Fruit fly (Drosophila melanogaster) whole organism, embryonic: Measurements from ENCODE around the gene CG7860.

Experiments used
- Antp ChIP-seq: fragments of 200-800 bp; sonication (Bioruptor generic); optimal IDR thresholded peaks from 3 replicates; lab custom pipeline; 2016; ENCODE audit warnings: missing biosample characterization, missing genetic modification characterization
- Bgb ChIP-seq: fragments of 200-800 bp; sonication (Bioruptor generic); IDR thresholded peaks from 2 replicates; pipeline ENCODE4 v1.3.6; 2022; ENCODE audit warnings: missing biosample characterization, missing genetic modification characterization; ENCODE audit not compliant: partially characterized antibody
- BtbVII ChIP-seq: fragments of 200-800 bp; sonication (Bioruptor generic); optimal IDR thresholded peaks from 3 replicates; lab custom pipeline; 2017; ENCODE audit warnings: missing biosample characterization, mild to moderate bottlenecking, missing genetic modification characterization
- CG10209 ChIP-seq: fragments of 200-800 bp; sonication (Bioruptor generic); optimal IDR thresholded peaks from 3 replicates; lab custom pipeline; 2017; ENCODE audit warnings: missing biosample characterization, mild to moderate bottlenecking, missing genetic modification characterization, missing genetic modification reagents
- CG11085 ChIP-seq: fragments of 200-800 bp; sonication (Bioruptor generic); IDR thresholded peaks from 2 replicates; pipeline ENCODE4 v1.3.6; 2022; ENCODE audit warnings: missing biosample characterization, missing genetic modification characterization
- CG11504 ChIP-seq: fragments of 200-800 bp; sonication (Bioruptor generic); optimal IDR thresholded peaks from 3 replicates; lab custom pipeline; 2019; ENCODE audit warnings: missing biosample characterization, mild to moderate bottlenecking, missing genetic modification characterization, moderate library complexity
- CG11560 ChIP-seq: fragments of 200-800 bp; sonication (Bioruptor generic); IDR thresholded peaks from 3 replicates; pipeline ENCODE4 v1.3.6; 2022; ENCODE audit warnings: missing biosample characterization, missing genetic modification characterization
- CG13287 ChIP-seq: fragments of 200-800 bp; sonication (Bioruptor generic); IDR thresholded peaks from 2 replicates; pipeline ENCODE4 v1.3.6; 2022; ENCODE audit warnings: missing biosample characterization, missing genetic modification characterization; ENCODE audit not compliant: partially characterized antibody
- CG14014 ChIP-seq: fragments of 200-800 bp; sonication (Bioruptor generic); IDR thresholded peaks from 2 replicates; pipeline ENCODE4 v1.3.6; 2022; ENCODE audit warnings: missing biosample characterization, missing genetic modification characterization
- CG14667 ChIP-seq: fragments of 200-800 bp; sonication (Bioruptor generic); IDR thresholded peaks from 2 replicates; pipeline ENCODE4 v1.3.6; 2022; ENCODE audit warnings: missing biosample characterization, missing genetic modification characterization
- CG14965 ChIP-seq: fragments of 200-800 bp; sonication (Bioruptor generic); optimal IDR thresholded peaks from 2 replicates; lab custom pipeline; 2016; ENCODE audit warnings: missing biosample characterization, missing genetic modification characterization, borderline replicate concordance
- CG15696 ChIP-seq: fragments of 200-800 bp; sonication (Bioruptor generic); optimal IDR thresholded peaks from 2 replicates; lab custom pipeline; 2019; ENCODE audit warnings: missing biosample characterization, mild to moderate bottlenecking, missing genetic modification characterization, moderate library complexity
- CG1603 ChIP-seq: fragments of 200-800 bp; sonication (Bioruptor generic); optimal IDR thresholded peaks from 2 replicates; lab custom pipeline; 2019; ENCODE audit warnings: missing biosample characterization, mild to moderate bottlenecking, missing genetic modification characterization, moderate library complexity
- CG17328 ChIP-seq: fragments of 200-800 bp; sonication (Bioruptor generic); IDR thresholded peaks from 2 replicates; pipeline ENCODE4 v1.3.6; 2022; ENCODE audit warnings: missing biosample characterization, missing genetic modification characterization
- CG17568 ChIP-seq: fragments of 200-800 bp; sonication (Bioruptor generic); optimal IDR thresholded peaks from 2 replicates; lab custom pipeline; 2018; ENCODE audit warnings: missing biosample characterization, mild to moderate bottlenecking, missing genetic modification characterization, moderate library complexity
- CG17829 ChIP-seq: fragments of 200-800 bp; optimal IDR thresholded peaks from 2 replicates; lab custom pipeline; 2019; ENCODE audit warnings: missing biosample characterization, mild to moderate bottlenecking, missing genetic modification characterization, moderate library complexity
- CG2199 ChIP-seq: fragments of 200-800 bp; sonication (Bioruptor generic); IDR thresholded peaks from 3 replicates; pipeline ENCODE4 v1.3.6; 2022; ENCODE audit warnings: missing biosample characterization, missing genetic modification characterization
- CG2875 ChIP-seq: fragments of 200-800 bp; sonication (Bioruptor generic); optimal IDR thresholded peaks from 2 replicates; lab custom pipeline; 2017; ENCODE audit warnings: missing biosample characterization, mild to moderate bottlenecking, missing genetic modification characterization, missing genetic modification reagents
- CG3838 ChIP-seq: fragments of 200-800 bp; sonication (Bioruptor generic); optimal IDR thresholded peaks from 3 replicates; lab custom pipeline; 2016; ENCODE audit warnings: missing biosample characterization, missing genetic modification characterization
- CG7839 ChIP-seq: fragments of 200-800 bp; sonication (Bioruptor generic); optimal IDR thresholded peaks from 3 replicates; lab custom pipeline; 2018; ENCODE audit warnings: missing biosample characterization, mild to moderate bottlenecking, missing genetic modification characterization, moderate library complexity
- CG8290 ChIP-seq, 3 experiments: fragments of 200-800 bp; sonication (Bioruptor generic); optimal IDR thresholded peaks; 2 replicates each; lab custom pipeline; 2016 to 2019; ENCODE audit warnings: missing biosample characterization in 3 of 3, missing genetic modification characterization in 3 of 3, mild to moderate bottlenecking in 2 of 3, moderate library complexity in 1 of 3
- CTCF ChIP-seq: fragments of 200-800 bp; sonication (Bioruptor generic); optimal IDR thresholded peaks from 2 replicates; lab custom pipeline; 2017; ENCODE audit warnings: missing biosample characterization, mild to moderate bottlenecking, missing genetic modification characterization, moderate library complexity
- D19B ChIP-seq: fragments of 200-800 bp; sonication (Bioruptor generic); optimal IDR thresholded peaks from 2 replicates; lab custom pipeline; 2017; ENCODE audit warnings: missing biosample characterization, mild to moderate bottlenecking, missing genetic modification characterization
- Ets65A ChIP-seq: fragments of 200-800 bp; sonication (Bioruptor generic); peaks from one replicate; lab custom pipeline; 2016; ENCODE audit warnings: missing biosample characterization, missing genetic modification characterization
- HLH4C ChIP-seq: fragments of 200-800 bp; sonication (Bioruptor generic); IDR thresholded peaks from 3 replicates; pipeline ENCODE4 v1.3.6; 2022; ENCODE audit warnings: missing biosample characterization, missing genetic modification characterization; ENCODE audit not compliant: partially characterized antibody
- HmgZ ChIP-seq: fragments of 200-800 bp; sonication (Bioruptor generic); optimal IDR thresholded peaks from 2 replicates; lab custom pipeline; 2018; ENCODE audit warnings: missing biosample characterization, mild to moderate bottlenecking, missing genetic modification characterization
- Hmx ChIP-seq: fragments of 200-800 bp; sonication (Bioruptor generic); optimal IDR thresholded peaks from 2 replicates; lab custom pipeline; 2016; ENCODE audit warnings: missing biosample characterization, missing genetic modification characterization
- Mrtf ChIP-seq: fragments of 200-800 bp; sonication (Bioruptor generic); IDR thresholded peaks from 3 replicates; pipeline ENCODE4 v1.3.6; 2022; ENCODE audit warnings: missing biosample characterization, missing genetic modification characterization
- NC2β ChIP-seq: fragments of 200-800 bp; sonication (Bioruptor generic); optimal IDR thresholded peaks from 2 replicates; lab custom pipeline; 2016; ENCODE audit warnings: missing biosample characterization, missing genetic modification characterization
- Neu2 ChIP-seq: fragments of 200-800 bp; sonication (Bioruptor generic); optimal IDR thresholded peaks from 3 replicates; lab custom pipeline; 2016; ENCODE audit warnings: missing biosample characterization, missing genetic modification characterization, borderline replicate concordance
- Six4 ChIP-seq: fragments of 200-800 bp; sonication (Bioruptor generic); optimal IDR thresholded peaks from 2 replicates; lab custom pipeline; 2016; ENCODE audit warnings: missing biosample characterization, missing genetic modification characterization
- Xbp1 ChIP-seq: fragments of 200-800 bp; sonication (Bioruptor generic); optimal IDR thresholded peaks from 3 replicates; lab custom pipeline; 2016; ENCODE audit warnings: missing biosample characterization, mild to moderate bottlenecking, missing genetic modification characterization
- bab2 ChIP-seq: fragments of 200-800 bp; sonication (Bioruptor generic); optimal IDR thresholded peaks from 2 replicates; lab custom pipeline; 2016; ENCODE audit warnings: missing biosample characterization, missing genetic modification characterization
- disco-r ChIP-seq: fragments of 200-800 bp; sonication (Bioruptor generic); optimal IDR thresholded peaks from 2 replicates; lab custom pipeline; 2016; ENCODE audit warnings: missing biosample characterization, missing genetic modification characterization
- eyg ChIP-seq: fragments of 200-800 bp; sonication (Bioruptor generic); optimal IDR thresholded peaks from 3 replicates; lab custom pipeline; 2016; ENCODE audit warnings: missing biosample characterization, missing genetic modification characterization
- gfzf ChIP-seq: fragments of 200-800 bp; sonication (Bioruptor generic); optimal IDR thresholded peaks from 2 replicates; lab custom pipeline; 2016; ENCODE audit warnings: missing biosample characterization, mild to moderate bottlenecking, missing genetic modification characterization, moderate library complexity
- knrl ChIP-seq: fragments of 200-800 bp; sonication (Bioruptor generic); IDR thresholded peaks from 3 replicates; pipeline ENCODE4 v1.3.6; 2022; ENCODE audit warnings: missing biosample characterization, missing genetic modification characterization; ENCODE audit not compliant: partially characterized antibody
- p53 ChIP-seq: fragments of 200-800 bp; sonication (Bioruptor generic); optimal IDR thresholded peaks from 2 replicates; lab custom pipeline; 2016; ENCODE audit warnings: missing biosample characterization, missing genetic modification characterization
- ranshi ChIP-seq: fragments of 200-800 bp; sonication (Bioruptor generic); IDR thresholded peaks from 2 replicates; pipeline ENCODE4 v1.3.6; 2022; ENCODE audit warnings: missing biosample characterization, missing genetic modification characterization
- run ChIP-seq: fragments of 200-800 bp; sonication (Bioruptor generic); optimal IDR thresholded peaks from 3 replicates; lab custom pipeline; 2018; ENCODE audit warnings: missing biosample characterization, mild to moderate bottlenecking, missing genetic modification characterization
- sr ChIP-seq: fragments of 200-800 bp; sonication (Bioruptor generic); IDR thresholded peaks from 3 replicates; pipeline ENCODE4 v1.3.6; 2022; ENCODE audit warnings: missing biosample characterization, missing genetic modification characterization
- twi ChIP-seq: fragments of 200-800 bp; optimal IDR thresholded peaks from 2 replicates; lab custom pipeline; 2019; ENCODE audit warnings: missing biosample characterization, mild to moderate bottlenecking, missing genetic modification characterization, moderate library complexity
- vvl ChIP-seq: fragments of 200-800 bp; sonication (Bioruptor generic); IDR thresholded peaks from 2 replicates; pipeline ENCODE4 v1.3.6; 2022; ENCODE audit warnings: missing biosample characterization, missing genetic modification characterization
- wek ChIP-seq: fragments of 200-800 bp; sonication (Bioruptor generic); optimal IDR thresholded peaks from 3 replicates; lab custom pipeline; 2018; ENCODE audit warnings: missing biosample characterization, mild to moderate bottlenecking, missing genetic modification characterization, moderate library complexity
- wor ChIP-seq: fragments of 200-800 bp; sonication (Bioruptor generic); IDR thresholded peaks from 2 replicates; pipeline ENCODE4 v1.3.6; 2022; ENCODE audit warnings: missing biosample characterization, missing genetic modification characterization
- z ChIP-seq: fragments of 200-800 bp; sonication (Bioruptor generic); IDR thresholded peaks from 3 replicates; pipeline ENCODE4 v1.3.6; 2022; ENCODE audit warnings: missing biosample characterization, missing genetic modification characterization
- zfh1 ChIP-seq: fragments of 200-800 bp; sonication (Bioruptor generic); IDR thresholded peaks from 3 replicates; pipeline ENCODE4 v1.3.6; 2022; ENCODE audit warnings: missing biosample characterization, missing genetic modification characterization

The CG7860 gene

dm6 chrX:15593477-15594229 lies 24.9 kb downstream of the CG7860 start, which contains the start of gene Chsy (continued):
- TF ChIP-seq CG14014 (GFP tag; lab: Robert Waterston, UW): no peak
- TF ChIP-seq CG3838 (GFP tag; lab: Kevin White, UChicago): no peak
- no peak for TF ChIP-seq gfzf
- no peak for TF ChIP-seq Hmx
- no peak for TF ChIP-seq Six4 (GFP tag; lab: Kevin White, UChicago)
- TF ChIP-seq wor (GFP tag; lab: Robert Waterston, UW): no peak
- no peak for TF ChIP-seq CG14965
- TF ChIP-seq CTCF (GFP tag; lab: Kevin White, UChicago): no peak
- TF ChIP-seq eyg: no peak
- no peak for TF ChIP-seq BtbVII (GFP tag; lab: Kevin White, UChicago)
- no peak for TF ChIP-seq CG11560 (tag; lab: Robert Waterston, UW)
- TF ChIP-seq wek (GFP tag; lab: Kevin White, UChicago): no peak
- TF ChIP-seq Antp (GFP tag; lab: Kevin White, UChicago): no peak
- TF ChIP-seq CG10209 (GFP tag; lab: Kevin White, UChicago): no peak
- no peak for TF ChIP-seq sr (GFP tag; lab: Robert Waterston, UW)
- 0 out of 3 replicates have a peak, but pooled peaks have one; percentile 36 for TF ChIP-seq zfh1 (GFP tag; lab: Robert Waterston, UW)
- no peak for TF ChIP-seq p53 (GFP tag; lab: Kevin White, UChicago)

dm6 chrX:15594230-15594857 lies 25.6 kb downstream of the CG7860 start:
- peak; percentile 63 for TF ChIP-seq CG14667
- peak; percentile 69 for TF ChIP-seq Ets65A (GFP tag; lab: Kevin White, UChicago)
- peak; percentile 93 for TF ChIP-seq CG11504 (tag; lab: Kevin White, UChicago)
- peak; percentile 62 for TF ChIP-seq knrl (GFP tag; lab: Robert Waterston, UW)
- TF ChIP-seq CG8290 (GFP tag; optimal IDR thresholded peaks at IDR 0.05; lab: Kevin White, UChicago): no peak
- TF ChIP-seq CG8290 (tag; optimal IDR thresholded peaks at IDR 0.05; lab: Kevin White, UChicago): no peak
- TF ChIP-seq CG1603 (tag; lab: Kevin White, UChicago): peak; percentile 21
- TF ChIP-seq Mrtf: peak; percentile 73
- TF ChIP-seq NC2β (GFP tag; lab: Kevin White, UChicago): peak; percentile 21
- peak; percentile 27; the same call in 1 of the 2 replicates for TF ChIP-seq CG13287 (GFP tag; lab: Robert Waterston, UW)
- TF ChIP-seq HLH4C (GFP tag; lab: Robert Waterston, UW): 0 out of 3 replicates have a peak, but pooled peaks have one; percentile 29
- TF ChIP-seq CG7839: peak; percentile 51
- TF ChIP-seq twi (tag; lab: Kevin White, UChicago): peak; percentile 51
- peak; percentile 25 for TF ChIP-seq HmgZ
- no peak for TF ChIP-seq disco-r (GFP tag; lab: Kevin White, UChicago)
- peak; percentile 50; the same call in 1 of the 2 replicates for TF ChIP-seq CG17328 (GFP tag; lab: Robert Waterston, UW)
- TF ChIP-seq run (tag; lab: Kevin White, UChicago): no peak
- 0 out of 2 replicates have a peak, but pooled peaks have one; percentile 32 for TF ChIP-seq CG14014 (GFP tag; lab: Robert Waterston, UW)
- TF ChIP-seq CG2199 (GFP tag; lab: Robert Waterston, UW): peak; percentile 96
- TF ChIP-seq z (GFP tag; lab: Robert Waterston, UW): no peak
- peak; percentile 24 for TF ChIP-seq CG17829 (tag; lab: Kevin White, UChicago)
- no peak for TF ChIP-seq Neu2 (GFP tag; lab: Kevin White, UChicago)
- TF ChIP-seq Bgb (GFP tag; lab: Robert Waterston, UW): peak; percentile 71
- no peak for TF ChIP-seq D19B (GFP tag; lab: Kevin White, UChicago)
- TF ChIP-seq CG11085 (GFP tag; lab: Robert Waterston, UW): peak; percentile 61; the same call in 1 of the 2 replicates
- peak; percentile 60 for TF ChIP-seq CG15696 (tag; lab: Kevin White, UChicago)
- TF ChIP-seq CG11560 (tag; lab: Robert Waterston, UW): peak; percentile 25; the same call in 1 of the 3 replicates
- TF ChIP-seq CG17568 (GFP tag; lab: Kevin White, UChicago): no peak
- no peak for TF ChIP-seq CG2875 (GFP tag; lab: Kevin White, UChicago)
- peak; percentile 70 for TF ChIP-seq vvl (GFP tag; lab: Robert Waterston, UW)
- peak; percentile 65 for TF ChIP-seq Xbp1
- TF ChIP-seq bab2 (GFP tag; lab: Kevin White, UChicago): peak; percentile 25
- 0 out of 2 replicates have a peak, but pooled peaks have one; percentile 17 for TF ChIP-seq ranshi (GFP tag; lab: Robert Waterston, UW)
